Worm (Caenorhabditis elegans) whole organism, L4/young adult: ENCODE measurements around the gene srv-14.

Experiments used
- W03F9.2 ChIP-seq: fragments of 150-350 bp; optimal IDR thresholded peaks from 2 replicates; lab custom pipeline; 2014; ENCODE audit warnings: missing biosample characterization, missing genetic modification characterization
- dao-5 ChIP-seq: sonication (generic microtip); optimal IDR thresholded peaks from 2 replicates; lab custom pipeline; 2016; ENCODE audit warnings: missing genotype, missing genetic modification characterization, moderate library complexity, missing compliant biosample characterization
- him-1 ChIP-seq: sonication (generic microtip); optimal IDR thresholded peaks from 2 replicates; lab custom pipeline; 2016; ENCODE audit warnings: missing genotype, missing genetic modification reagents, missing genetic modification characterization, missing compliant biosample characterization

Gene srv-14

ce11 chrIV:15894133-15894532 is at the start of gene srv-14:
Gene srv-14, minus strand, starts transcription at chrIV:15894233.
- TF ChIP-seq him-1 (tag; lab: Kevin White, UChicago) (no peak), W03F9.2 (tag; lab: Kevin White, UChicago) (no peak), dao-5 (tag; lab: Kevin White, UChicago) (no peak)

- no peak for TF ChIP-seq him-1 (tag; lab: Kevin White, UChicago)
- TF ChIP-seq dao-5 (tag; lab: Kevin White, UChicago) = no peak
- no peak for TF ChIP-seq W03F9.2 (tag; lab: Kevin White, UChicago)
Measured at ce11 chrIV:15941403-15941802, 47.4 kb upstream of the srv-14 start, which contains the start of gene Y105C5B.11. Gene Y105C5B.11, minus strand, starts transcription at chrIV:15941503.

ce11 chrIV:15940811-15941210 is 46.8 kb upstream of the srv-14 start:
- TF ChIP-seq dao-5 (tag; lab: Kevin White, UChicago) (no peak), W03F9.2 (tag; lab: Kevin White, UChicago) (no peak), him-1 (tag; lab: Kevin White, UChicago) (no peak)

- TF ChIP-seq W03F9.2 (tag; lab: Kevin White, UChicago) (no peak), him-1 (tag; lab: Kevin White, UChicago) (no peak), dao-5 (tag; lab: Kevin White, UChicago) (no peak)
Measured at ce11 chrIV:15938471-15938870, 44.4 kb upstream of the srv-14 start.

- TF ChIP-seq him-1 (tag; lab: Kevin White, UChicago) (no peak), W03F9.2 (tag; lab: Kevin White, UChicago) (no peak), dao-5 (tag; lab: Kevin White, UChicago) (no peak)
Measured at ce11 chrIV:15937088-15937487, 43.1 kb upstream of the srv-14 start.

- no peak for TF ChIP-seq him-1 (tag; lab: Kevin White, UChicago)
- TF ChIP-seq W03F9.2 (tag; lab: Kevin White, UChicago) = no peak
- no peak for TF ChIP-seq dao-5 (tag; lab: Kevin White, UChicago)
Measured at ce11 chrIV:15933814-15934213, 39.8 kb upstream of the srv-14 start, which contains the start of gene srv-16. Gene srv-16, minus strand, starts transcription at chrIV:15933914.

ce11 chrIV:15933100-15933499 is 39.1 kb upstream of the srv-14 start:
- peak; percentile 8 for TF ChIP-seq dao-5 (tag; lab: Kevin White, UChicago)

ce11 chrIV:15931833-15932232 is 37.8 kb upstream of the srv-14 start:
- no peak for TF ChIP-seq dao-5 (tag; lab: Kevin White, UChicago)
- TF ChIP-seq W03F9.2 (tag; lab: Kevin White, UChicago) = peak; percentile 21
- no peak for TF ChIP-seq him-1 (tag; lab: Kevin White, UChicago)

ce11 chrIV:15931176-15931575 is 37.1 kb upstream of the srv-14 start:
- no peak for TF ChIP-seq dao-5 (tag; lab: Kevin White, UChicago)
- no peak for TF ChIP-seq W03F9.2 (tag; lab: Kevin White, UChicago)
- TF ChIP-seq him-1 (tag; lab: Kevin White, UChicago) = no peak

- no peak for TF ChIP-seq him-1 (tag; lab: Kevin White, UChicago)
- no peak for TF ChIP-seq dao-5 (tag; lab: Kevin White, UChicago)
- TF ChIP-seq W03F9.2 (tag; lab: Kevin White, UChicago) = no peak
Measured at ce11 chrIV:15930694-15931093, 36.7 kb upstream of the srv-14 start.

ce11 chrIV:15930281-15930680 is 36.2 kb upstream of the srv-14 start, which contains the start of gene Y105C5B.9:
Gene Y105C5B.9, plus strand, starts transcription at chrIV:15930581.
- TF ChIP-seq W03F9.2 (tag; lab: Kevin White, UChicago) = no peak
- TF ChIP-seq dao-5 (tag; lab: Kevin White, UChicago) = no peak

ce11 chrIV:15929831-15930230 is 35.8 kb upstream of the srv-14 start:
- TF ChIP-seq W03F9.2 (tag; lab: Kevin White, UChicago) (no peak), dao-5 (tag; lab: Kevin White, UChicago) (no peak), him-1 (tag; lab: Kevin White, UChicago) (no peak)

- TF ChIP-seq him-1 (tag; lab: Kevin White, UChicago) (no peak), W03F9.2 (tag; lab: Kevin White, UChicago) (no peak), dao-5 (tag; lab: Kevin White, UChicago) (no peak)
Measured at ce11 chrIV:15926746-15927145, 32.7 kb upstream of the srv-14 start, which contains the start of gene Y105C5B.8. Gene Y105C5B.8, minus strand, starts transcription at chrIV:15926846.

ce11 chrIV:15923000-15923399 is 29.0 kb upstream of the srv-14 start:
- TF ChIP-seq dao-5 (tag; lab: Kevin White, UChicago) (no peak), W03F9.2 (tag; lab: Kevin White, UChicago) (no peak), him-1 (tag; lab: Kevin White, UChicago) (no peak)
